Fruit fly (Drosophila melanogaster): ENCODE results near the gene NimA.

DNA sequence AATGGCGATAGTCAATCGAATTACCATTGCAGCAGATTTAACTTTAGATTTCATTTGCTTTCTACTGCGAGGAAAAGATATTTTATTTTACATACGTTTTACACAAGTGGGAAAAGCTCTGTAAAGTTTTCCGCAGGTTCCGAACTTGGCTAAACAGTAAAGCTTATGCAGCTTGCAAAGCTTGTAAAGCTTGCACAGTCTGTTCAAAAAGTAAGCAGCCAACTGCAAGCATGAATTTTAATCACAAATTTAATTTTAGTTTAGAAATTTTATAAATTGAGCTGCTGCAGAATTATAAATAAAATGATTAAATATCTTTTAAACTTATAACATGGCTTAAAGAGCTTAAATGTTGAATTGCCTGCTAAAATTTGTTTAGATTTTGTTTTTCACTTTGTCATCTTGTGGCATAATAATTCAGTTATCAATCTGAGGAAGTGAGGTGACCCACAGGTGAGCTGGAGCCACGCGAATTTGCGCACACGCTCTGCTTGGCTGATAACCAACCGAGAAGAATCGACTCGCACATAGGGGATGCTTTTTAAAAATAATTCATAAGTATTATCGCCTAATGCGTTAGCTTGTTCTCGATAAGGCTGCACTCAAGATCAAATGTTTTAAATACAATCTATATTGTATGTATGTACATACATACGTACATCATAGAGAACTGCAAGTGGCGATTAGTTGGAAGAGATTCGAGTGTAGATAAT, 54.4 kb downstream of the NimA start:
- TF ChIP-seq CTCF (optimal IDR thresholded peaks at IDR 0.05), result no peak
- TF ChIP-seq CG8478 (optimal IDR thresholded peaks at IDR 0.05), result no peak

Measured in S2 (cell line).